Worm (Caenorhabditis elegans): Measurements from ENCODE around the gene F13H10.1.
A peak's percentile ranks its signal among the peaks of the same experiment; 100 is the strongest.

F13H10.1 gene

ce11 chrIV:10975968-10976367 lies 28.4 kb upstream of the F13H10.1 start (continued):
- TF ChIP-seq ces-1 (GFP tag; optimal IDR thresholded peaks at IDR 0.05) (no peak), dsc-1 (tag; optimal IDR thresholded peaks at IDR 0.05) (no peak), lir-3 (tag; optimal IDR thresholded peaks at IDR 0.05; ENCODE audit: poor library complexity) (no peak), zag-1 (tag; optimal IDR thresholded peaks at IDR 0.05) (no peak), nhr-20 (tag; optimal IDR thresholded peaks at IDR 0.05) (peak; percentile 77), unc-98 (GFP tag; IDR thresholded peaks at IDR 0.05) (no peak), C16A3.4 (tag; optimal IDR thresholded peaks at IDR 0.05) (peak; percentile 38), elt-3 (tag; optimal IDR thresholded peaks at IDR 0.05) (peak in 3 of 6 experiments; percentile 12 to 77 (median 18)), C04F5.9 (tag; optimal IDR thresholded peaks at IDR 0.05) (no peak), elt-2 (tag; optimal IDR thresholded peaks at IDR 0.05) (no peak), irx-1 (tag; optimal IDR thresholded peaks at IDR 0.05) (no peak), snu-23 (GFP tag; optimal IDR thresholded peaks at IDR 0.05) (peak; percentile 77), mab-9 (GFP tag; IDR thresholded peaks at IDR 0.05) (no peak), nhr-76 (tag; optimal IDR thresholded peaks at IDR 0.05) (no peak), egl-13 (tag; optimal IDR thresholded peaks at IDR 0.05) (no peak), unc-86 (tag; optimal IDR thresholded peaks at IDR 0.05) (no peak), snpc-4 (tag; optimal IDR thresholded peaks at IDR 0.05) (no peak), nhr-11 (tag; optimal IDR thresholded peaks at IDR 0.05) (no peak), pqm-1 (tag; optimal IDR thresholded peaks at IDR 0.05) (no peak), ztf-11 (tag; optimal IDR thresholded peaks at IDR 0.05) (no peak), hpl-2 (GFP tag; optimal IDR thresholded peaks at IDR 0.05) (no peak), vab-15 (tag; optimal IDR thresholded peaks at IDR 0.05) (no peak), pax-3 (tag; optimal IDR thresholded peaks at IDR 0.05) (no peak), aly-2 (tag; optimal IDR thresholded peaks at IDR 0.05) (no peak), lin-15B (tag; optimal IDR thresholded peaks at IDR 0.05) (no peak), ceh-63 (GFP tag; optimal IDR thresholded peaks at IDR 0.05) (no peak), lin-14 (GFP tag; optimal IDR thresholded peaks at IDR 0.05) (peak; percentile 82), blmp-1 (tag; optimal IDR thresholded peaks at IDR 0.05) (peak; percentile 69), fkh-10 (GFP tag; optimal IDR thresholded peaks at IDR 0.05) (no peak), F16B12.6 (tag; optimal IDR thresholded peaks at IDR 0.05) (no peak), nhr-19 (GFP tag; conservative IDR thresholded peaks at IDR 0.05) (peak; percentile 52), nhr-237 (tag; optimal IDR thresholded peaks at IDR 0.05) (no peak), zip-4 (GFP tag; optimal IDR thresholded peaks at IDR 0.05) (no peak), Y116A8C.19 (tag; optimal IDR thresholded peaks at IDR 0.05; ENCODE audit: borderline replicate concordance) (no peak), egl-27 (tag; optimal IDR thresholded peaks at IDR 0.05) (no peak), jun-1 (tag; optimal IDR thresholded peaks at IDR 0.05) (no peak), nhr-85 (tag) (peak; percentile 97), ztf-4 (tag; optimal IDR thresholded peaks at IDR 0.05) (no peak), skn-1 (tag; optimal IDR thresholded peaks at IDR 0.05) (peak; percentile 1), lin-39 (tag; optimal IDR thresholded peaks at IDR 0.05) (no peak), aha-1 (tag; optimal IDR thresholded peaks at IDR 0.05) (no peak), sox-4 (tag; optimal IDR thresholded peaks at IDR 0.05) (no peak), nhr-84 (tag; optimal IDR thresholded peaks at IDR 0.05) (no peak), lin-35 (GFP tag; optimal IDR thresholded peaks at IDR 0.05) (peak; percentile 14 to 65), alr-1 (tag; optimal IDR thresholded peaks at IDR 0.05; ENCODE audit: borderline replicate concordance) (no peak), hlh-4 (tag; optimal IDR thresholded peaks at IDR 0.05) (no peak), ceh-90 (tag; optimal IDR thresholded peaks at IDR 0.05) (no peak), isw-1 (GFP tag; IDR thresholded peaks at IDR 0.05) (no peak), lin-13 (GFP tag; optimal IDR thresholded peaks at IDR 0.05) (peak; percentile 36), swsn-7 (tag; optimal IDR thresholded peaks at IDR 0.05) (peak; percentile 8), mep-1 (tag; optimal IDR thresholded peaks at IDR 0.05) (peak; percentile 48), efl-3 (GFP tag; optimal IDR thresholded peaks at IDR 0.05) (no peak)
